Fruit fly (Drosophila melanogaster) whole organism, wandering third instar larva: ENCODE results near the gene capu.

Experiments
- Abd-B ChIP-seq: fragments of >200 bp; optimal IDR thresholded peaks from 2 replicates; lab custom pipeline; 2017; ENCODE audit warnings: missing biosample characterization, missing genetic modification characterization
- CG9705 ChIP-seq: fragments of 200-800 bp; sonication (Bioruptor generic); optimal IDR thresholded peaks from 2 replicates; lab custom pipeline; 2018; ENCODE audit warnings: missing biosample characterization, mild to moderate bottlenecking, missing genetic modification characterization
- CrebA ChIP-seq: fragments of 200-800 bp; sonication (Bioruptor generic); optimal IDR thresholded peaks from 2 replicates; lab custom pipeline; 2016; ENCODE audit warnings: missing biosample characterization, mild to moderate bottlenecking, missing genetic modification characterization, borderline replicate concordance
- Dfd ChIP-seq: fragments of >200 bp; optimal IDR thresholded peaks from 2 replicates; lab custom pipeline; 2017; ENCODE audit warnings: missing biosample characterization, missing genetic modification characterization
- GATAd ChIP-seq: sonication (Bioruptor generic); optimal IDR thresholded peaks from 2 replicates; lab custom pipeline; 2016; ENCODE audit warnings: missing biosample characterization, missing genetic modification characterization
- HLH106 ChIP-seq: fragments of 200-800 bp; optimal IDR thresholded peaks from 3 replicates; lab custom pipeline; 2019; ENCODE audit warnings: missing biosample characterization, mild to moderate bottlenecking, missing genetic modification characterization, moderate library complexity
- Hnf4 ChIP-seq: fragments of 200-800 bp; sonication (Bioruptor generic); optimal IDR thresholded peaks from 2 replicates; lab custom pipeline; 2016; ENCODE audit warnings: missing biosample characterization, mild to moderate bottlenecking, missing genetic modification characterization
- Hr83 ChIP-seq: fragments of 200-300 bp; sonication (Bioruptor generic); optimal IDR thresholded peaks from 2 replicates; lab custom pipeline; 2016; ENCODE audit warnings: missing biosample characterization, mild to moderate bottlenecking, missing genetic modification characterization, moderate library complexity; ENCODE audit not compliant: poor library complexity, severe bottlenecking
- Jra ChIP-seq: sonication (Bioruptor generic); optimal IDR thresholded peaks from 2 replicates; lab custom pipeline; 2016; ENCODE audit warnings: missing biosample characterization, missing genetic modification characterization
- Myc ChIP-seq: fragments of >200 bp; optimal IDR thresholded peaks from 2 replicates; lab custom pipeline; 2017
- N ChIP-seq: fragments of >200 bp; optimal IDR thresholded peaks from 2 replicates; lab custom pipeline; 2018; ENCODE audit warnings: missing biosample characterization, missing external identifiers, missing genetic modification characterization
- OdsH ChIP-seq: fragments of 200-800 bp; sonication (Bioruptor generic); optimal IDR thresholded peaks from 2 replicates; lab custom pipeline; 2016; ENCODE audit warnings: missing biosample characterization, mild to moderate bottlenecking, missing genetic modification characterization
- Rel ChIP-seq, 2 experiments: fragments of 200-800 bp; sonication (Bioruptor generic) in 1 of 2; optimal IDR thresholded peaks; 2 replicates in 1 of 2; 3 replicates in 1 of 2; lab custom pipeline; 2016 to 2019; ENCODE audit warnings: mild to moderate bottlenecking in 2 of 2, missing biosample characterization in 2 of 2, missing genetic modification characterization in 2 of 2, moderate library complexity in 1 of 2
- Sp1 ChIP-seq: fragments of 200-800 bp; sonication (Bioruptor generic); optimal IDR thresholded peaks from 3 replicates; lab custom pipeline; 2019; ENCODE audit warnings: missing biosample characterization, mild to moderate bottlenecking, missing genetic modification characterization, moderate library complexity
- Vsx2 ChIP-seq: fragments of 200-300, 225-300 bp; sonication (Bioruptor generic); optimal IDR thresholded peaks from 2 replicates; lab custom pipeline; 2018; ENCODE audit warnings: missing biosample characterization, missing genetic modification characterization; ENCODE audit not compliant: partially characterized antibody
- br ChIP-seq: fragments of 200-800 bp; sonication (Bioruptor generic); optimal IDR thresholded peaks from 2 replicates; lab custom pipeline; 2016; ENCODE audit warnings: missing biosample characterization, missing genetic modification characterization
- brk ChIP-seq: fragments of 200-800 bp; sonication (Bioruptor generic); optimal IDR thresholded peaks from 2 replicates; lab custom pipeline; 2016; ENCODE audit warnings: missing biosample characterization, mild to moderate bottlenecking, missing genetic modification characterization
- dl ChIP-seq, 2 experiments: fragments of 175-275, 200-275 bp in 1 of 2; fragments of 200-275 bp in 1 of 2; sonication (Bioruptor generic); optimal IDR thresholded peaks; lab custom pipeline; 2018; ENCODE audit warnings: mild to moderate bottlenecking in 2 of 2, missing biosample characterization in 2 of 2, missing genetic modification characterization in 2 of 2, moderate library complexity in 2 of 2; ENCODE audit not compliant: partially characterized antibody in 2 of 2, insufficient read depth in 1 of 2
- dsf ChIP-seq: sonication (Bioruptor generic); optimal IDR thresholded peaks from 2 replicates; lab custom pipeline; 2016; ENCODE audit warnings: missing biosample characterization, missing genetic modification characterization, borderline replicate concordance
- ey ChIP-seq: fragments of 200-800 bp; sonication (Bioruptor generic); optimal IDR thresholded peaks from 2 replicates; lab custom pipeline; 2016; ENCODE audit warnings: missing biosample characterization, missing genetic modification characterization
- foxo ChIP-seq, 2 experiments: fragments of 200-800 bp; sonication (Bioruptor generic); optimal IDR thresholded peaks; 2 replicates in 1 of 2; 3 replicates in 1 of 2; lab custom pipeline; 2016 to 2017; ENCODE audit warnings: missing biosample characterization in 2 of 2, missing genetic modification characterization in 2 of 2
- fru ChIP-seq: fragments of 200-800 bp; sonication (Bioruptor generic); optimal IDR thresholded peaks from 3 replicates; lab custom pipeline; 2016; ENCODE audit warnings: missing biosample characterization, mild to moderate bottlenecking, missing genetic modification characterization
- h ChIP-seq: fragments of 200-800 bp; sonication (Bioruptor generic); optimal IDR thresholded peaks from 3 replicates; lab custom pipeline; 2016; ENCODE audit warnings: missing biosample characterization, mild to moderate bottlenecking, missing genetic modification characterization
- jim ChIP-seq: fragments of 175-275, 200-325 bp; sonication (Bioruptor generic); optimal IDR thresholded peaks from 2 replicates; lab custom pipeline; 2016; ENCODE audit warnings: missing biosample characterization, mild to moderate bottlenecking, missing genetic modification characterization
- lola ChIP-seq: fragments of >200 bp; optimal IDR thresholded peaks from 2 replicates; lab custom pipeline; 2017; ENCODE audit warnings: missing biosample characterization, missing genetic modification characterization
- psq ChIP-seq: fragments of 200-800 bp; sonication (Bioruptor generic); optimal IDR thresholded peaks from 3 replicates; lab custom pipeline; 2017; ENCODE audit warnings: missing biosample characterization, mild to moderate bottlenecking, missing genetic modification characterization, moderate library complexity
- rgr ChIP-seq: fragments of 200-800 bp; sonication (Bioruptor generic); optimal IDR thresholded peaks from 3 replicates; lab custom pipeline; 2016; ENCODE audit warnings: missing biosample characterization, mild to moderate bottlenecking, missing genetic modification characterization
- sage ChIP-seq: fragments of 200-800 bp; sonication (Bioruptor generic); optimal IDR thresholded peaks from 2 replicates; lab custom pipeline; 2016; ENCODE audit warnings: missing biosample characterization, mild to moderate bottlenecking, missing genetic modification characterization
- sv ChIP-seq: fragments of 200-800 bp; sonication (Bioruptor generic); optimal IDR thresholded peaks from 3 replicates; lab custom pipeline; 2016; ENCODE audit warnings: missing biosample characterization, missing genetic modification characterization
- usp ChIP-seq: fragments of >200 bp; optimal IDR thresholded peaks from 2 replicates; lab custom pipeline; 2017; ENCODE audit warnings: missing biosample characterization, missing genetic modification characterization
- woc ChIP-seq: sonication (Bioruptor generic); optimal IDR thresholded peaks from 2 replicates; lab custom pipeline; 2016; ENCODE audit warnings: missing biosample characterization, mild to moderate bottlenecking, missing genetic modification characterization

The capu gene

DNA sequence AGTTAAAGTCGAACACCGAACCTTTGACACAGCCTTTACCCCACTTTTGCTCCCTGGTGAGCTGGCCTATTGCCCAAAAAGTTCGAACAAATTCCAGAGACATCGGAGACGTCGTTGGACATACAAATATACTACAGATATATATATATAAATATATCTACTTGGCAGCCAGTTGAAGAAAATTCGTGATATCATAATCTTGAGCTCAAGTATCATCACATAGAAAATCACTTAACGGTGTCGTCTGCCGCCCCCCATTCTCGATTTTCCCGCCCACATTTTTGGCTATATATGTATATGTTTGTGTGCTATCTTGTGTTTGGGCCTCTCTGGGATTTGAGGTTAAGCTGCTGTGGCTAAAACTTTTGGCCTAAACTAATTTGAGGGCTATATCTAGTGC, 25.6 kb downstream of the capu start:
- no peak for TF ChIP-seq br (GFP tag; lab: Kevin White, UChicago)
- no peak for TF ChIP-seq jim (GFP tag; lab: Kevin White, UChicago)
- TF ChIP-seq ey (GFP tag; lab: Kevin White, UChicago): no peak
- no peak for TF ChIP-seq N (GFP tag; lab: Kevin White, UChicago)
- TF ChIP-seq lola (GFP tag; lab: Kevin White, UChicago): no peak
- no peak for TF ChIP-seq Rel (GFP tag; optimal IDR thresholded peaks at IDR 0.05; lab: Kevin White, UChicago)
- TF ChIP-seq Rel (tag; optimal IDR thresholded peaks at IDR 0.05; lab: Kevin White, UChicago): no peak
- TF ChIP-seq Abd-B: no peak
- TF ChIP-seq woc (GFP tag; lab: Kevin White, UChicago): no peak
- no peak for TF ChIP-seq Dfd (GFP tag; lab: Kevin White, UChicago)
- no peak for TF ChIP-seq Sp1 (GFP tag; lab: Kevin White, UChicago)
- TF ChIP-seq OdsH: no peak
- TF ChIP-seq, all 38 proteins: peak for 0

DNA sequence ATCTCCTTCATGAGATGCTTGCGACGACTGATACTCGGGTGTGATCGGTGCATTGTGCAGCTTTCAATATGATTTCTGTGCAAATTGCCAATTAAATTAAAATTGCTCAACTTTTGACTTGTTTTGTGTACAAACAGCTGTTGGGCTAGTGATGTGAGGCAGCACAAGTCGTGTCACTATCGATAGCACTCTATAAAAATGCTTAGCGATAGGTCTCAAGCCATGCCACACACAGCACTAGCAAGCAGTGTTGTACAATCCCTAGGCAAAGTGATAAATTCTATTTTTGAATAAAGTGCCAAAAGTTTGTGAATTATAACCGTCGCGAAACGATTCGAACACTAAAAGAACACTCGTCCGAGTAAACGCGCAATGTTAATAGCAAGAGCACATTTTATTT, 30.4 kb downstream of the capu start, which contains the start of gene CG31957:
Gene CG31957, minus strand, starts transcription at position 176 of the 400 bp plus-strand sequence.
- no peak for TF ChIP-seq N (GFP tag; lab: Kevin White, UChicago)
- peak; percentile 65 for TF ChIP-seq OdsH
- TF ChIP-seq h (GFP tag; lab: Kevin White, UChicago): no peak
- TF ChIP-seq ey (GFP tag; lab: Kevin White, UChicago): peak; percentile 53
- peak; percentile 73 for TF ChIP-seq dsf (GFP tag; lab: Kevin White, UChicago)
- TF ChIP-seq sv: peak; percentile 52
- TF ChIP-seq jim (GFP tag; lab: Kevin White, UChicago): no peak
- TF ChIP-seq Hnf4 (GFP tag; lab: Kevin White, UChicago): no peak
- TF ChIP-seq br (GFP tag; lab: Kevin White, UChicago): peak; percentile 47
- peak; percentile 36 for TF ChIP-seq Myc (lab: Kevin White, UChicago)
- peak; percentile 19 to 57 for TF ChIP-seq foxo (GFP tag; optimal IDR thresholded peaks at IDR 0.05; lab: Kevin White, UChicago)
- peak; percentile 36 for TF ChIP-seq psq (GFP tag; lab: Kevin White, UChicago)
- TF ChIP-seq rgr: peak; percentile 74
- TF ChIP-seq Hr83 (GFP tag; lab: Kevin White, UChicago): peak; percentile 74

DNA sequence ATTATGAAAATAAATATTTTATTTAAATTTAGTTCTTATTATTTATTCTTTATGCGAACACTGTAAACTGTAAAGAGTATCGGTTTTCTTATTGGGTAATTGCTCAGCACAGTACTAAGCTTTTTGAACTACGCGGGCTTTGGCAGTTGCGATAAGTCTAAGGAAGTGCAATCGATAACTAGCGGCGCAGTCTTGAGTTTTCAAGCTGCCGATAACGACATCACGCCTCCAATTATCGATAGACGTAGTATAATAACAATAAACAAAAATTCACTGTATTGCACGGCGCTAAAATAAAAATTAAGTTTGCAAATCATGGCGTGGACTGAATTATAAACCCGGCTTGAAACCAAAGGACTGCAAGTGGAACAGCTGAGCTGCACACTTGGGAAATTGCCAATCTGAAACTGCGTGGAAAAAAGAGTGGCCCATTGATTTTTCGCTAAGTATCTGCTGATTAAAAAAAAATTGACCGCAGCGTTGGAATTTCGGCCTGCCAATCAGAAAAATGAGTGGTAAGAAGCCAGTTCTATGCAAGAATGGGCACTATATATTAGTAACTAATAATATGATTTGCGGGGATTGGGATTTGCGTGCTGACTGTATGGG, 35.1 kb downstream of the capu start, which contains the start of gene Cep97:
Gene Cep97, plus strand, starts transcription at position 224 of the 609 bp plus-strand sequence.
- TF ChIP-seq Dfd (GFP tag; lab: Kevin White, UChicago) (no peak), fru (GFP tag; lab: Kevin White, UChicago) (no peak), brk (GFP tag; lab: Kevin White, UChicago) (no peak), jim (GFP tag; lab: Kevin White, UChicago) (no peak), sv (no peak), usp (GFP tag; lab: Kevin White, UChicago) (no peak), ey (GFP tag; lab: Kevin White, UChicago) (no peak), OdsH (no peak), Vsx2 (no peak), dsf (GFP tag; lab: Kevin White, UChicago) (no peak), br (GFP tag; lab: Kevin White, UChicago) (no peak), N (GFP tag; lab: Kevin White, UChicago) (no peak), foxo (GFP tag; optimal IDR thresholded peaks at IDR 0.05; lab: Kevin White, UChicago) (no peak), Rel (GFP tag; optimal IDR thresholded peaks at IDR 0.05; lab: Kevin White, UChicago) (no peak), Rel (tag; optimal IDR thresholded peaks at IDR 0.05; lab: Kevin White, UChicago) (no peak), HLH106 (no peak), GATAd (no peak), Hnf4 (GFP tag; lab: Kevin White, UChicago) (no peak), CrebA (GFP tag; lab: Kevin White, UChicago) (no peak), lola (GFP tag; lab: Kevin White, UChicago) (no peak)

DNA sequence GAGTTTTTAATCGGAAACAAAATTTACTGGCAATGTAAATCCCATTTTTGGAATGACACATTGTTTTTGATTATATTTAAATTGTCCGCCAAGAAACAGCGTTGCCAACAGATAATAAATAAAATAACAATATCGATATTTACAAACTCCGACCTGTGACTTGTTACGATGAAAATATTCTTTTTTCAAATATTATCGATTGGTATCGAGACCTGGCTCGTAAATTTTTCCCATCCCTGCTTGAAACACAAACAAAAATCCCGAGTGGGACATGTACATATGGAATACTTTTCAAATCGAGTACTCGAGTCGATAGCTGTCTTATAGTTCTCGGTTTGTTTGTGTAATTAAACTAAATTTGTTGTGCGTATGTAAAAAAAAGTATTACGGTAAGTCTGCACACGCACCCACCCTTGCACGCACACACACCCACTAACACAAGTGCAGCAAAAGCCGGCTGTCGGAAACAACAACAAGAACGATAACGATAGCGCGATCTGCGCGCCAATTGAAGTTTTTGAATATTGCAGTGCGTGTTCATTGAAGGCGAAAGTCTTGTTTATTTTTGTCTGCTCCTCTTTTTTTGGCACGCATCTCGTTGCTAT, 40.1 kb downstream of the capu start, which contains the start of gene TTLL4B:
Gene TTLL4B, plus strand, starts transcription at position 232 of the 605 bp plus-strand sequence.
- no peak for TF ChIP-seq psq (GFP tag; lab: Kevin White, UChicago)
- TF ChIP-seq Rel (GFP tag; optimal IDR thresholded peaks at IDR 0.05; lab: Kevin White, UChicago): no peak
- peak; percentile 45 for TF ChIP-seq Rel (tag; optimal IDR thresholded peaks at IDR 0.05; lab: Kevin White, UChicago)

DNA sequence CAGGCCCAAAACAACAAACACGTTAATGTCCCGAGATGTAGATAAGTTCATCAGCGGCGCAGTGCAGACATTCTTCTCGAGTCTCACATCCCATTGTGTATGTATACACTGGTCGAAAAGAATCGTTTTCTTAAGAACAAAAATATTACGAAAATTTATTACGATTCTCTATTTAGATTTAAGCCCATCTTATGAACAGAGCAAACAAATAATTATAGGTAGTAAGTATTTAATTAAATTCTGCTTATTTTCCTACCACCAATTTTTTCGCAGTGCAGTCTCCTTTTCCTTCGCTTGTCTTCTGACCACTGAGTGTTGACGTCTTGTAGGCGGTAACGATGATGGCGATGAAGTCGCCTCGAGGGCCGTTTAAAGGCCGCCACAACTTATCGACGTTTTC, 41.3 kb downstream of the capu start:
- TF ChIP-seq GATAd: no peak
- TF ChIP-seq OdsH: peak; percentile 82
- TF ChIP-seq Rel (GFP tag; optimal IDR thresholded peaks at IDR 0.05; lab: Kevin White, UChicago): no peak
- peak; percentile 27 for TF ChIP-seq Rel (tag; optimal IDR thresholded peaks at IDR 0.05; lab: Kevin White, UChicago)
- peak; percentile 62 for TF ChIP-seq h (GFP tag; lab: Kevin White, UChicago)
- TF ChIP-seq sage (GFP tag; lab: Kevin White, UChicago): no peak
- no peak for TF ChIP-seq CG9705
- peak; percentile 80 for TF ChIP-seq br (GFP tag; lab: Kevin White, UChicago)
- TF ChIP-seq psq (GFP tag; lab: Kevin White, UChicago): peak; percentile 74
- TF ChIP-seq HLH106: peak; percentile 62
- peak; percentile 38 for TF ChIP-seq sv
- TF ChIP-seq dl (GFP tag; optimal IDR thresholded peaks at IDR 0.05; lab: Kevin White, UChicago; ENCODE audit: insufficient read depth in 1 of 2, partially characterized antibody in 2 of 2): no peak
- no peak for TF ChIP-seq usp (GFP tag; lab: Kevin White, UChicago)
- TF ChIP-seq Jra (GFP tag; lab: Kevin White, UChicago): no peak
- peak; percentile 31 for TF ChIP-seq woc (GFP tag; lab: Kevin White, UChicago)
- TF ChIP-seq foxo (GFP tag; optimal IDR thresholded peaks at IDR 0.05; lab: Kevin White, UChicago): peak in 1 of 2 experiments; percentile 63
- peak; percentile 76 for TF ChIP-seq Sp1 (GFP tag; lab: Kevin White, UChicago)
- peak; percentile 72 for TF ChIP-seq ey (GFP tag; lab: Kevin White, UChicago)
- TF ChIP-seq, all 38 proteins: peak for 11
